Worm (Caenorhabditis elegans): ENCODE results near the gene set-2.
"Not testable (repeated sequence)": the region's sequence is repeated elsewhere in the genome, so short reads cannot be mapped to it uniquely, and the experiment has no call there.

- TF ChIP-seq nhr-11, unc-42 (tag; optimal IDR thresholded peaks at IDR 0.05): not testable (repeated sequence)
These were observed 8.0 kb downstream of the set-2 start, which contains the start of gene mmab-1 for ce11 chrIII:4922020-4922419.
